Worm (Caenorhabditis elegans) whole organism, young adult: ENCODE measurements around the gene F18G5.1.

Experiments used
- B0035.1 ChIP-seq: sonication (generic microtip); optimal IDR thresholded peaks from 2 replicates; lab custom pipeline; 2016; ENCODE audit warnings: missing genetic modification characterization, mild to moderate bottlenecking, missing compliant biosample characterization, missing genotype, missing genetic modification reagents
- B0261.1 ChIP-seq: sonication (generic microtip); optimal IDR thresholded peaks from 2 replicates; lab custom pipeline; 2016; ENCODE audit warnings: mild to moderate bottlenecking, missing genetic modification characterization, moderate library complexity, missing compliant biosample characterization
- F52B5.7 ChIP-seq: sonication (generic microtip); optimal IDR thresholded peaks from 2 replicates; lab custom pipeline; 2016; ENCODE audit warnings: mild to moderate bottlenecking, missing genetic modification characterization, missing compliant biosample characterization
- K12H6.12 ChIP-seq: fragments of 200-800 bp; sonication (Bioruptor generic); optimal IDR thresholded peaks from 2 replicates; lab custom pipeline; 2018; ENCODE audit warnings: mild to moderate bottlenecking, missing genetic modification characterization, missing compliant biosample characterization
- Y56A3A.18 ChIP-seq: fragments of 200-800 bp; sonication (Bioruptor generic); IDR thresholded peaks from 2 replicates; pipeline ENCODE4 v1.3.6; 2022; ENCODE audit warnings: missing genetic modification reagents, missing genetic modification characterization, missing compliant biosample characterization
- Y79H2A.3 ChIP-seq: fragments of 200-800 bp; sonication (Bioruptor generic); conservative IDR thresholded peaks from 2 replicates; pipeline ENCODE4 v1.3.6; 2022; ENCODE audit warnings: missing genetic modification reagents, missing genetic modification characterization, missing compliant biosample characterization
- aptf-3 ChIP-seq: fragments of 200-800 bp; sonication (Bioruptor generic); IDR thresholded peaks from 2 replicates; pipeline ENCODE4 v1.3.6; 2022; ENCODE audit warnings: missing genetic modification characterization, missing compliant biosample characterization
- atf-7 ChIP-seq: sonication (generic microtip); optimal IDR thresholded peaks from 2 replicates; lab custom pipeline; 2017; ENCODE audit warnings: mild to moderate bottlenecking, missing genetic modification characterization, missing compliant biosample characterization
- athp-1 ChIP-seq: sonication (generic microtip); optimal IDR thresholded peaks from 2 replicates; lab custom pipeline; 2017; ENCODE audit warnings: mild to moderate bottlenecking, missing genetic modification characterization, missing compliant biosample characterization
- bed-2 ChIP-seq: fragments of 200-800 bp; sonication (Bioruptor generic); IDR thresholded peaks from 2 replicates; pipeline ENCODE4 v1.3.6; 2022; ENCODE audit warnings: missing genetic modification reagents, missing genetic modification characterization, missing compliant biosample characterization
- ccch-3 ChIP-seq: fragments of 200-800 bp; sonication (Bioruptor generic); optimal IDR thresholded peaks from 2 replicates; lab custom pipeline; 2018; ENCODE audit warnings: mild to moderate bottlenecking, missing genetic modification characterization, missing compliant biosample characterization
- ceh-79 ChIP-seq: sonication (generic microtip); optimal IDR thresholded peaks from 2 replicates; lab custom pipeline; 2017; ENCODE audit warnings: mild to moderate bottlenecking, missing genetic modification characterization, missing compliant biosample characterization
- ceh-91 ChIP-seq: fragments of 200-800 bp; sonication (Bioruptor generic); IDR thresholded peaks from 2 replicates; pipeline ENCODE4 v1.3.6; 2022; ENCODE audit warnings: missing genetic modification reagents, missing genetic modification characterization, missing compliant biosample characterization
- dox-1 ChIP-seq: fragments of 200-800 bp; sonication (Bioruptor generic); IDR thresholded peaks from 2 replicates; pipeline ENCODE4 v1.3.6; 2022; ENCODE audit warnings: missing genetic modification reagents, missing genetic modification characterization, missing compliant biosample characterization
- dpl-1 ChIP-seq: fragments of 150-350 bp; optimal IDR thresholded peaks from 2 replicates; lab custom pipeline; 2014; ENCODE audit warnings: missing biosample characterization, missing genetic modification reagents, missing genetic modification characterization
- egl-44 ChIP-seq: fragments of 200-800 bp; sonication (Bioruptor generic); IDR thresholded peaks from 2 replicates; pipeline ENCODE4 v1.3.6; 2022; ENCODE audit warnings: missing genetic modification reagents, missing genetic modification characterization, missing compliant biosample characterization
- fkh-3 ChIP-seq: sonication (generic microtip); optimal IDR thresholded peaks from 2 replicates; lab custom pipeline; 2016; ENCODE audit warnings: mild to moderate bottlenecking, missing genetic modification characterization, missing compliant biosample characterization
- hmg-20 ChIP-seq: fragments of 200-800 bp; sonication (Bioruptor generic); IDR thresholded peaks from 2 replicates; pipeline ENCODE4 v1.3.6; 2022; ENCODE audit warnings: missing genetic modification reagents, missing genetic modification characterization, missing compliant biosample characterization
- hrde-1 ChIP-seq: sonication (generic microtip); optimal IDR thresholded peaks from 2 replicates; lab custom pipeline; 2016; ENCODE audit warnings: missing genetic modification characterization, mild to moderate bottlenecking, missing compliant biosample characterization, moderate library complexity, missing genotype, missing genetic modification reagents, borderline replicate concordance
- lin-26 ChIP-seq: fragments of 200-800 bp; sonication (Bioruptor generic); IDR thresholded peaks from 2 replicates; pipeline ENCODE4 v1.3.6; 2022; ENCODE audit warnings: missing genetic modification reagents, missing genetic modification characterization, missing compliant biosample characterization
- lin-54 ChIP-seq: fragments of 200-800 bp; sonication (Bioruptor generic); optimal IDR thresholded peaks from 2 replicates; lab custom pipeline; 2018; ENCODE audit warnings: mild to moderate bottlenecking, missing genetic modification characterization, missing compliant biosample characterization
- madf-3 ChIP-seq: fragments of 200-800 bp; sonication (Bioruptor generic); IDR thresholded peaks from 2 replicates; pipeline ENCODE4 v1.3.6; 2022; ENCODE audit warnings: missing genetic modification reagents, missing genetic modification characterization, missing compliant biosample characterization
- madf-6 ChIP-seq: fragments of 200-800 bp; sonication (Bioruptor generic); IDR thresholded peaks from 2 replicates; pipeline ENCODE4 v1.3.6; 2022; ENCODE audit warnings: missing genetic modification reagents, missing genetic modification characterization, missing compliant biosample characterization
- nfyb-1 ChIP-seq: fragments of 200-800 bp; sonication (Bioruptor generic); IDR thresholded peaks from 2 replicates; pipeline ENCODE4 v1.3.6; 2022; ENCODE audit warnings: missing genetic modification reagents, missing genetic modification characterization, missing compliant biosample characterization
- nhr-27 ChIP-seq: fragments of 200-800 bp; sonication (Bioruptor generic); optimal IDR thresholded peaks from 2 replicates; lab custom pipeline; 2018; ENCODE audit warnings: mild to moderate bottlenecking, missing genetic modification characterization, moderate library complexity, missing compliant biosample characterization
- nhr-80 ChIP-seq: sonication (generic microtip); optimal IDR thresholded peaks from 2 replicates; lab custom pipeline; 2016; ENCODE audit warnings: missing genetic modification characterization, missing compliant biosample characterization
- pbrm-1 ChIP-seq: fragments of 200-800 bp; sonication (Bioruptor generic); IDR thresholded peaks from 2 replicates; pipeline ENCODE4 v1.3.6; 2022; ENCODE audit warnings: missing genetic modification reagents, missing genetic modification characterization, missing compliant biosample characterization
- repo-1 ChIP-seq: sonication (generic microtip); optimal IDR thresholded peaks from 2 replicates; lab custom pipeline; 2017; ENCODE audit warnings: mild to moderate bottlenecking, missing genetic modification characterization, missing compliant biosample characterization
- snpc-4 ChIP-seq, 5 experiments: fragments of 150-350 bp in 1 of 5; sonication (generic microtip) in 4 of 5; optimal IDR thresholded peaks; 2 replicates each; lab custom pipeline; 2014 to 2018; ENCODE audit warnings: missing genetic modification characterization in 5 of 5, missing biosample characterization in 3 of 5, antibody characterized with exemption in 2 of 5, mild to moderate bottlenecking in 2 of 5, missing compliant biosample characterization in 2 of 5, missing genotype in 2 of 5, moderate library complexity in 2 of 5, missing genetic modification reagents in 1 of 5
- somi-1 ChIP-seq: fragments of 200-800 bp; sonication (Bioruptor generic); optimal IDR thresholded peaks from 2 replicates; lab custom pipeline; 2018; ENCODE audit warnings: mild to moderate bottlenecking, missing genetic modification characterization, missing compliant biosample characterization
- tbp1 ChIP-seq: fragments of 200-800 bp; sonication (Bioruptor generic); optimal IDR thresholded peaks from 2 replicates; lab custom pipeline; 2018; ENCODE audit warnings: mild to moderate bottlenecking, missing genetic modification characterization, missing compliant biosample characterization
- tbx-9 ChIP-seq: sonication (generic microtip); optimal IDR thresholded peaks from 2 replicates; lab custom pipeline; 2016; ENCODE audit warnings: borderline replicate concordance, missing genetic modification characterization, inconsistent platforms, missing compliant biosample characterization
- unc-62 ChIP-seq: fragments of 150-350 bp; optimal IDR thresholded peaks from 2 replicates; lab custom pipeline; 2014; ENCODE audit warnings: missing biosample characterization, missing genetic modification reagents, missing genetic modification characterization
- ztf-22 ChIP-seq: fragments of 200-800 bp; sonication (Bioruptor generic); optimal IDR thresholded peaks from 2 replicates; lab custom pipeline; 2018; ENCODE audit warnings: mild to moderate bottlenecking, missing genetic modification characterization, moderate library complexity, missing compliant biosample characterization
- ztf-25 ChIP-seq: fragments of 200-800 bp; sonication (Bioruptor generic); IDR thresholded peaks from 2 replicates; pipeline ENCODE4 v1.3.6; 2022; ENCODE audit warnings: missing genetic modification reagents, missing genetic modification characterization, missing compliant biosample characterization
- ztf-26 ChIP-seq: sonication (generic microtip); optimal IDR thresholded peaks from 2 replicates; lab custom pipeline; 2017; ENCODE audit warnings: missing genetic modification characterization, missing compliant biosample characterization
- ztf-6 ChIP-seq: fragments of 200-800 bp; sonication (Bioruptor generic); IDR thresholded peaks from 2 replicates; pipeline ENCODE4 v1.3.6; 2022; ENCODE audit warnings: missing genetic modification reagents, missing genetic modification characterization, missing compliant biosample characterization

F18G5.1 gene

DNA sequence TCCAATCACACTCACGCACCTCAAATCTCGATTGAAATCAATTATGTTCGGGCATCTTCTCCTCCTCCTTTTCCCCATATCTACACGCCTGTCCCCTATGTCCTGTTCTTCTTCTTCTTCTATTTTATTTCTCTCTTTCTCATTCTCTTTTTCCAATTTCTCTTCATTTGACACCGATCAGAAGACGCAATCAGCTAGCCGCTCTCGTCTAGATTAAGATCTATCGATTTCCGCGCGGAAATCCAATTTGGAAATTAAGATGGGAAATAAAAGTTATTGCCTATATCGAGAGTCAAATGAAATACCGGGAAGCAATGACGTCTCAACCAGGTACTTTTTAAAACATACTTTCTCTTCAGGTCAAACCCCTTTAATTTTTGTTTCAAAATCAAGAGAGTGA, 31.2 kb upstream of the F18G5.1 start:
- no peak for TF ChIP-seq ztf-6 (GFP tag; lab: Robert Waterston, UW)
- TF ChIP-seq tbp1 (GFP tag; lab: Kevin White, UChicago) = no peak
- TF ChIP-seq pbrm-1 (GFP tag; lab: Robert Waterston, UW) = no peak
- TF ChIP-seq F52B5.7 = no peak
- no peak for TF ChIP-seq unc-62 (GFP tag; lab: Kevin White, UChicago)
- no peak for TF ChIP-seq somi-1 (GFP tag; lab: Kevin White, UChicago)
- no peak for TF ChIP-seq dox-1 (GFP tag; lab: Robert Waterston, UW)
- no peak for TF ChIP-seq bed-2 (GFP tag; lab: Robert Waterston, UW)
- no peak for TF ChIP-seq B0035.1 (tag; lab: Kevin White, UChicago)
- TF ChIP-seq egl-44 (GFP tag; lab: Robert Waterston, UW) = no peak
- no peak for TF ChIP-seq repo-1 (tag; lab: Kevin White, UChicago)
- TF ChIP-seq athp-1 (tag; lab: Kevin White, UChicago) = no peak
- no peak for TF ChIP-seq fkh-3 (tag; lab: Kevin White, UChicago)
- no peak for TF ChIP-seq tbx-9
- TF ChIP-seq ztf-26 (tag; lab: Kevin White, UChicago) = no peak
- TF ChIP-seq B0261.1 (tag; lab: Kevin White, UChicago) = no peak

DNA sequence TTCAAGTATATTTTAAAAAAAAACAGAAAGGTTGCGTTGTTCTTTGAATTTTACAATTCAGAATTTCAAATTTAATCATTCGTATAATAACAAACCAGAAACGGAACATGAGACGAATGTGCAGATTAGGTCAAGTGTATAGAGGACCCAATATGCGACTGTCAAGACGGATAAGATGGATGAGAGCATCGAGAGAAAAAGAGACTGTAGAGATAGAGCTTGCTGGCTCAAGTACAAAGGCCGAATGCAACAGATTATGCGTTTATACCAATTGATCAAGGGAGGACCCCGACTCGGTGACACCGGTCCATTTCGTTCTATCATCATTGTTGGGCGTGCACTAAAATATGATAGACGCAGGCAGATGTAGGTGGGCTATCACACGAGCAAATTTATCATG, 29.3 kb upstream of the F18G5.1 start:
- no peak for TF ChIP-seq ztf-22 (GFP tag; lab: Kevin White, UChicago)
- no peak for TF ChIP-seq hmg-20 (GFP tag; lab: Robert Waterston, UW)
- no peak for TF ChIP-seq ccch-3 (GFP tag; lab: Kevin White, UChicago)
- TF ChIP-seq dox-1 (GFP tag; lab: Robert Waterston, UW) = no peak
- TF ChIP-seq aptf-3 (GFP tag; lab: Robert Waterston, UW) = no peak
- TF ChIP-seq repo-1 (tag; lab: Kevin White, UChicago) = no peak
- TF ChIP-seq Y56A3A.18 (GFP tag; lab: Robert Waterston, UW) = no peak
- no peak for TF ChIP-seq lin-26 (GFP tag; lab: Robert Waterston, UW)
- no peak for TF ChIP-seq madf-6 (GFP tag; lab: Robert Waterston, UW)
- no peak for TF ChIP-seq ceh-79 (tag; lab: Kevin White, UChicago)
- no peak for TF ChIP-seq nfyb-1
- no peak for TF ChIP-seq B0261.1 (tag; lab: Kevin White, UChicago)
- TF ChIP-seq K12H6.12 = no peak
- no peak for TF ChIP-seq ztf-25
- no peak for TF ChIP-seq ztf-26 (tag; lab: Kevin White, UChicago)

DNA sequence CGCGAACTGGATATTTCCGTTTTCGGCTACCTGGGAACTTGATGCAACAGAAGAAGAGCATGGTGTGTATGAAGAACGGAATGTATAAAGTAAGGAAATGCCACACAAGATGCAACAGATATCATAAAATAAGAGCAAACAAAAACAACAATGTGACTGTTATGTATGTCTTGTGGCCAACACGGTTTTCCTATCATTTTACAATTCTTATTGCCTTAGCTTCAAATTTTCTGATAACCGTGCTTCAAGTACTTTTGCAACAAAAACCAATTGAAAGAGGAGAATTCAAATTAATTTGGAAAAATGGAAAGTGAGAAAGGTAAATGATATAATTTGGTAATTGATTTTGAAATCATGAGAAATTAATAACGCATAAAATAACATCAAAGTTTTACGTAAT, 28.1 kb upstream of the F18G5.1 start:
- TF ChIP-seq hrde-1 (no peak), nhr-80 (tag; lab: Kevin White, UChicago) (peak; percentile 33), ztf-26 (tag; lab: Kevin White, UChicago) (no peak)

DNA sequence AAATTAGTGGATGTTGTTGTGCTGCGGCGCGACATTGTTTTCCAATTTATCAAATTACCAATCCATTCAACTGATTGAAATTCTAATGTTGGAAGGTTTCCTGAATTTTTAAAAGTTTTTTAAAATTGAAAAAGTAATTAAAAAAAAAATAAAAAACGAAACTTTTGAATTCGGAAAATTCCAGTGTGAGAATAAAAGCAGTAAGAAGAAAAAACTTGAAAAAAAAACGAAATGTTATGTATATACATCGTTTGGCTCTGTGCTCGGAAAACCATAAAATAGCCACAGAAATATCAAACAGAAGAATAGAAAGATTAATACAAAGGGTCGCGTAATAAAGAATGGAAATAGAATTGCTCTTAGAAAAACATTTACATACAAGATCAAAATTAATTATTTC, 27.6 kb upstream of the F18G5.1 start, which contains the start of gene vav-1:
Gene vav-1, minus strand, starts transcription at position 101 of the 400 bp plus-strand sequence.
- TF ChIP-seq snpc-4 (GFP tag; optimal IDR thresholded peaks at IDR 0.05; lab: Kevin White, UChicago) = no peak
- TF ChIP-seq snpc-4 (tag; optimal IDR thresholded peaks at IDR 0.05; lab: Kevin White, UChicago) = no peak
- no peak for TF ChIP-seq dpl-1 (GFP tag; lab: Kevin White, UChicago)
- no peak for TF ChIP-seq atf-7
- no peak for TF ChIP-seq nhr-27 (tag; lab: Kevin White, UChicago)
- no peak for TF ChIP-seq ceh-91
- no peak for TF ChIP-seq ccch-3 (GFP tag; lab: Kevin White, UChicago)
- TF ChIP-seq lin-26 (GFP tag; lab: Robert Waterston, UW) = no peak
- TF ChIP-seq Y79H2A.3 (GFP tag; lab: Robert Waterston, UW) = no peak
- no peak for TF ChIP-seq madf-3
- no peak for TF ChIP-seq lin-54 (GFP tag; lab: Kevin White, UChicago)
- TF ChIP-seq unc-62 (GFP tag; lab: Kevin White, UChicago) = no peak
- TF ChIP-seq athp-1 (tag; lab: Kevin White, UChicago) = no peak
